Fruit fly (Drosophila melanogaster) whole organism, embryonic: Measurements from ENCODE around the gene CG18581.

Experiments
- Antp ChIP-seq: fragments of 200-800 bp; sonication (Bioruptor generic); optimal IDR thresholded peaks from 3 replicates; lab custom pipeline; 2016; ENCODE audit warnings: missing biosample characterization, missing genetic modification characterization
- CG10654 ChIP-seq: fragments of 200-800 bp; sonication (Bioruptor generic); optimal IDR thresholded peaks from 2 replicates; lab custom pipeline; 2016; ENCODE audit warnings: missing biosample characterization, missing genetic modification characterization
- CG12236 ChIP-seq: fragments of 200-800 bp; sonication (Bioruptor generic); optimal IDR thresholded peaks from 2 replicates; lab custom pipeline; 2016; ENCODE audit warnings: missing biosample characterization, missing genetic modification characterization
- CG12744 ChIP-seq: fragments of 200-800 bp; sonication (Bioruptor generic); optimal IDR thresholded peaks from 2 replicates; lab custom pipeline; 2016; ENCODE audit warnings: missing biosample characterization, missing genetic modification characterization
- CG14667 ChIP-seq: fragments of 200-800 bp; sonication (Bioruptor generic); IDR thresholded peaks from 2 replicates; pipeline ENCODE4 v1.3.6; 2022; ENCODE audit warnings: missing biosample characterization, missing genetic modification characterization
- CG15479 ChIP-seq: fragments of 200-800 bp; sonication (Bioruptor generic); optimal IDR thresholded peaks from 3 replicates; lab custom pipeline; 2019; ENCODE audit warnings: missing biosample characterization, mild to moderate bottlenecking, missing genetic modification characterization, moderate library complexity
- CG1832 ChIP-seq: fragments of 200-800 bp; sonication (Bioruptor generic); optimal IDR thresholded peaks from 2 replicates; lab custom pipeline; 2017; ENCODE audit warnings: missing biosample characterization, mild to moderate bottlenecking, missing genetic modification characterization, inconsistent platforms
- CG2202 ChIP-seq: fragments of 200-800 bp; sonication (Bioruptor generic); optimal IDR thresholded peaks from 2 replicates; lab custom pipeline; 2018; ENCODE audit warnings: missing biosample characterization, mild to moderate bottlenecking, missing genetic modification characterization
- CG2678 ChIP-seq: fragments of 200-800 bp; sonication (Bioruptor generic); optimal IDR thresholded peaks from 3 replicates; lab custom pipeline; 2019; ENCODE audit warnings: missing biosample characterization, mild to moderate bottlenecking, missing genetic modification characterization, moderate library complexity
- CG31388 ChIP-seq: fragments of 200-800 bp; sonication (Bioruptor generic); optimal IDR thresholded peaks from 2 replicates; lab custom pipeline; 2016; ENCODE audit warnings: missing biosample characterization, missing genetic modification characterization
- CG4854 ChIP-seq: fragments of 200-800 bp; sonication (Bioruptor generic); optimal IDR thresholded peaks from 2 replicates; lab custom pipeline; 2016; ENCODE audit warnings: missing biosample characterization, missing genetic modification characterization, inconsistent platforms
- CG6175 ChIP-seq: fragments of 200-800 bp; sonication (Bioruptor generic); IDR thresholded peaks from 3 replicates; pipeline ENCODE4 v1.3.6; 2022; ENCODE audit warnings: missing biosample characterization, missing genetic modification characterization
- CG6791 ChIP-seq: fragments of 200-800 bp; sonication (Bioruptor generic); IDR thresholded peaks from 3 replicates; pipeline ENCODE4 v1.3.6; 2022; ENCODE audit warnings: missing biosample characterization, missing genetic modification characterization; ENCODE audit not compliant: partially characterized antibody
- CG7987 ChIP-seq: fragments of 200-800 bp; sonication (Bioruptor generic); optimal IDR thresholded peaks from 2 replicates; lab custom pipeline; 2018; ENCODE audit warnings: missing biosample characterization, mild to moderate bottlenecking, missing genetic modification characterization, moderate library complexity
- CG8765 ChIP-seq: fragments of 200-800 bp; sonication (Bioruptor generic); IDR thresholded peaks from 2 replicates; pipeline ENCODE4 v1.3.6; 2022; ENCODE audit warnings: missing biosample characterization, missing genetic modification characterization
- CG8924 ChIP-seq: fragments of 200-800 bp; optimal IDR thresholded peaks from 3 replicates; lab custom pipeline; 2019; ENCODE audit warnings: missing biosample characterization, mild to moderate bottlenecking, missing genetic modification characterization, moderate library complexity
- CrebB ChIP-seq: fragments of 200-800 bp; sonication (Bioruptor generic); optimal IDR thresholded peaks from 3 replicates; lab custom pipeline; 2018; ENCODE audit warnings: missing biosample characterization, mild to moderate bottlenecking, missing genetic modification characterization
- D ChIP-seq, 2 experiments: fragments of 200-800 bp in 1 of 2; fragments of >200 bp in 1 of 2; sonication (Bioruptor generic) in 1 of 2; optimal IDR thresholded peaks; 2 replicates in 1 of 2; 3 replicates in 1 of 2; lab custom pipeline; 2017; ENCODE audit warnings: mild to moderate bottlenecking in 1 of 2, missing biosample characterization in 1 of 2, missing genetic modification characterization in 1 of 2, missing genetic modification reagents in 1 of 2
- Dbx ChIP-seq: fragments of 200-800 bp; sonication (Bioruptor generic); IDR thresholded peaks from 3 replicates; pipeline ENCODE4 v1.3.6; 2022; ENCODE audit warnings: missing biosample characterization, missing genetic modification characterization
- Doc3 ChIP-seq: fragments of 200-800 bp; sonication (Bioruptor generic); IDR thresholded peaks from 3 replicates; pipeline ENCODE4 v1.3.6; 2022; ENCODE audit warnings: missing biosample characterization, missing genetic modification characterization; ENCODE audit not compliant: partially characterized antibody
- ERR ChIP-seq: fragments of 200-800 bp; sonication (Bioruptor generic); optimal IDR thresholded peaks from 2 replicates; lab custom pipeline; 2016; ENCODE audit warnings: missing biosample characterization, missing genetic modification characterization
- Ets65A ChIP-seq: fragments of 200-800 bp; sonication (Bioruptor generic); peaks from one replicate; lab custom pipeline; 2016; ENCODE audit warnings: missing biosample characterization, missing genetic modification characterization
- Fer3 ChIP-seq: fragments of 200-800 bp; sonication (Bioruptor generic); optimal IDR thresholded peaks from 2 replicates; lab custom pipeline; 2018; ENCODE audit warnings: missing biosample characterization, mild to moderate bottlenecking, missing genetic modification characterization, moderate library complexity
- H15 ChIP-seq: fragments of 200-800 bp; sonication (Bioruptor generic); IDR thresholded peaks from 3 replicates; pipeline ENCODE4 v1.3.6; 2022; ENCODE audit warnings: missing biosample characterization, missing genetic modification characterization
- HHEX ChIP-seq: fragments of 200-800 bp; sonication (Bioruptor generic); optimal IDR thresholded peaks from 3 replicates; lab custom pipeline; 2017; ENCODE audit warnings: missing biosample characterization, mild to moderate bottlenecking, missing genetic modification characterization, missing genetic modification reagents
- HLH4C ChIP-seq: fragments of 200-800 bp; sonication (Bioruptor generic); IDR thresholded peaks from 3 replicates; pipeline ENCODE4 v1.3.6; 2022; ENCODE audit warnings: missing biosample characterization, missing genetic modification characterization; ENCODE audit not compliant: partially characterized antibody
- HLH54F ChIP-seq: fragments of 200-800 bp; sonication (Bioruptor generic); optimal IDR thresholded peaks from 3 replicates; lab custom pipeline; 2016; ENCODE audit warnings: missing biosample characterization, missing genetic modification characterization
- Hmr ChIP-seq: fragments of 200-800 bp; sonication (Bioruptor generic); optimal IDR thresholded peaks from 3 replicates; lab custom pipeline; 2017; ENCODE audit warnings: mild to moderate bottlenecking, missing biosample characterization, missing genetic modification reagents, missing genetic modification characterization
- Hr39 ChIP-seq: fragments of >200 bp; optimal IDR thresholded peaks from 2 replicates; lab custom pipeline; 2017
- Myb ChIP-seq: fragments of 200-800 bp; sonication (Bioruptor generic); optimal IDR thresholded peaks from 2 replicates; lab custom pipeline; 2016; ENCODE audit warnings: missing biosample characterization, missing genetic modification characterization
- Neu2 ChIP-seq: fragments of 200-800 bp; sonication (Bioruptor generic); optimal IDR thresholded peaks from 3 replicates; lab custom pipeline; 2016; ENCODE audit warnings: missing biosample characterization, missing genetic modification characterization, borderline replicate concordance
- Pdp1 ChIP-seq, 2 experiments: fragments of 200-800 bp; sonication (Bioruptor generic); optimal IDR thresholded peaks; 3 replicates each; lab custom pipeline; 2016; ENCODE audit warnings: missing biosample characterization in 2 of 2, missing genetic modification characterization in 2 of 2, mild to moderate bottlenecking in 1 of 2, moderate library complexity in 1 of 2
- Sin3A ChIP-seq: fragments of >200 bp; optimal IDR thresholded peaks from 2 replicates; lab custom pipeline; 2018
- Six4 ChIP-seq: fragments of 200-800 bp; sonication (Bioruptor generic); optimal IDR thresholded peaks from 2 replicates; lab custom pipeline; 2016; ENCODE audit warnings: missing biosample characterization, missing genetic modification characterization
- Sox100B ChIP-seq: fragments of 200-800 bp; sonication (Bioruptor generic); optimal IDR thresholded peaks from 3 replicates; lab custom pipeline; 2018; ENCODE audit warnings: missing biosample characterization, mild to moderate bottlenecking, missing genetic modification characterization
- YL-1 ChIP-seq: fragments of 200-800 bp; sonication (Bioruptor generic); optimal IDR thresholded peaks from 3 replicates; lab custom pipeline; 2017; ENCODE audit warnings: missing biosample characterization, mild to moderate bottlenecking, missing genetic modification characterization
- br ChIP-seq: fragments of >200 bp; optimal IDR thresholded peaks from 2 replicates; lab custom pipeline; 2017
- bsh ChIP-seq, 2 experiments: fragments of 200-800 bp; sonication (Bioruptor generic); optimal IDR thresholded peaks; 2 replicates each; lab custom pipeline; 2017 to 2018; ENCODE audit warnings: mild to moderate bottlenecking in 2 of 2, missing biosample characterization in 2 of 2, missing genetic modification characterization in 2 of 2, moderate library complexity in 1 of 2
- en ChIP-seq: fragments of 200-800 bp; sonication (Bioruptor generic); optimal IDR thresholded peaks from 2 replicates; lab custom pipeline; 2016; ENCODE audit warnings: missing biosample characterization, missing genetic modification characterization
- gt ChIP-seq: fragments of 200-800 bp; sonication (Bioruptor generic); IDR thresholded peaks from 2 replicates; pipeline ENCODE4 v1.3.6; 2022; ENCODE audit warnings: missing biosample characterization, missing genetic modification characterization
- hbn ChIP-seq: fragments of 200-800 bp; sonication (Bioruptor generic); IDR thresholded peaks from 2 replicates; pipeline ENCODE4 v1.3.6; 2022; ENCODE audit warnings: missing biosample characterization, missing genetic modification characterization; ENCODE audit not compliant: partially characterized antibody
- lbe ChIP-seq: fragments of 200-800 bp; sonication (Bioruptor generic); optimal IDR thresholded peaks from 2 replicates; lab custom pipeline; 2016; ENCODE audit warnings: missing biosample characterization, mild to moderate bottlenecking, missing genetic modification characterization
- lmd ChIP-seq: fragments of 200-800 bp; sonication (Bioruptor generic); IDR thresholded peaks from 2 replicates; pipeline ENCODE4 v1.3.6; 2022; ENCODE audit warnings: missing biosample characterization, missing genetic modification characterization
- pb ChIP-seq: fragments of 200-800 bp; sonication (Bioruptor generic); optimal IDR thresholded peaks from 3 replicates; lab custom pipeline; 2016; ENCODE audit warnings: missing biosample characterization, missing genetic modification characterization
- pros ChIP-seq: fragments of 200-800 bp; sonication (Bioruptor generic); optimal IDR thresholded peaks from 3 replicates; lab custom pipeline; 2019; ENCODE audit warnings: missing biosample characterization, mild to moderate bottlenecking, missing genetic modification characterization, moderate library complexity
- repo ChIP-seq: fragments of 200-800 bp; sonication (Bioruptor generic); optimal IDR thresholded peaks from 2 replicates; lab custom pipeline; 2016; ENCODE audit warnings: missing biosample characterization, missing genetic modification characterization
- ssp ChIP-seq: fragments of 200-800 bp; sonication (Bioruptor generic); IDR thresholded peaks from 2 replicates; pipeline ENCODE4 v1.3.6; 2022; ENCODE audit warnings: missing biosample characterization, missing genetic modification characterization
- stc ChIP-seq: fragments of 200-800 bp; sonication (Bioruptor generic); IDR thresholded peaks from 2 replicates; pipeline ENCODE4 v1.3.6; 2022; ENCODE audit warnings: missing biosample characterization, missing genetic modification characterization
- tap ChIP-seq: fragments of 200-800 bp; optimal IDR thresholded peaks from 3 replicates; lab custom pipeline; 2019; ENCODE audit warnings: missing biosample characterization, mild to moderate bottlenecking, missing genetic modification characterization, moderate library complexity
- zfh2 ChIP-seq: fragments of 200-800 bp; sonication (Bioruptor generic); optimal IDR thresholded peaks from 2 replicates; lab custom pipeline; 2016; ENCODE audit warnings: missing biosample characterization, missing genetic modification characterization

The CG18581 gene

dm6 chr3L:15013957-15014692, 35.9 kb downstream of the CG18581 start, which contains the start of gene Reck (continued):
- TF ChIP-seq Myb (no peak), CG14667 (GFP tag; lab: Robert Waterston, UW) (no peak; the same call in 1 of the 2 replicates), HHEX (GFP tag; lab: Kevin White, UChicago) (peak; percentile 84), CG6175 (GFP tag; lab: Robert Waterston, UW) (peak; percentile 33; the same call in 1 of the 3 replicates), stc (GFP tag; lab: Robert Waterston, UW) (peak; percentile 85), CG6791 (GFP tag; lab: Robert Waterston, UW) (no peak), CG15479 (GFP tag; lab: Kevin White, UChicago) (no peak), Antp (GFP tag; lab: Kevin White, UChicago) (no peak), bsh (GFP tag; optimal IDR thresholded peaks at IDR 0.05; lab: Kevin White, UChicago) (peak; percentile 77 to 89), CG2678 (peak; percentile 87), Six4 (GFP tag; lab: Kevin White, UChicago) (peak; percentile 79), gt (GFP tag; lab: Robert Waterston, UW) (peak; percentile 29; the same call in 1 of the 2 replicates), repo (peak; percentile 6), Pdp1 (GFP tag; optimal IDR thresholded peaks at IDR 0.05; lab: Kevin White, UChicago) (peak; percentile 46 to 81), pb (no peak), HLH4C (no peak), en (GFP tag; lab: Kevin White, UChicago) (peak; percentile 39), Hr39 (lab: Kevin White, UChicago) (no peak), CrebB (tag; lab: Kevin White, UChicago) (peak; percentile 52), lbe (peak; percentile 65), CG10654 (peak; percentile 76), br (lab: Kevin White, UChicago) (no peak), pros (GFP tag; lab: Kevin White, UChicago) (no peak), Sin3A (no peak), Neu2 (no peak), Hmr (peak; percentile 56), Ets65A (GFP tag; lab: Kevin White, UChicago) (peak; percentile 82), CG1832 (GFP tag; lab: Kevin White, UChicago) (no peak), lmd (GFP tag; lab: Robert Waterston, UW) (peak; percentile 69), D (optimal IDR thresholded peaks at IDR 0.05; lab: Kevin White, UChicago) (no peak), D (GFP tag; optimal IDR thresholded peaks at IDR 0.05; lab: Kevin White, UChicago) (peak; percentile 86), CG8924 (tag; lab: Kevin White, UChicago) (peak; percentile 89), CG7987 (GFP tag; lab: Kevin White, UChicago) (peak; percentile 77), CG12744 (GFP tag; lab: Kevin White, UChicago) (no peak), zfh2 (GFP tag; lab: Kevin White, UChicago) (no peak), Fer3 (peak; percentile 79), HLH54F (GFP tag; lab: Kevin White, UChicago) (peak; percentile 7), Dbx (GFP tag; lab: Robert Waterston, UW) (peak; percentile 60; the same call in 2 of the 3 replicates), H15 (GFP tag; lab: Robert Waterston, UW) (peak; percentile 67), Sox100B (GFP tag; lab: Kevin White, UChicago) (peak; percentile 84), hbn (GFP tag; lab: Robert Waterston, UW) (no peak), ERR (no peak), CG12236 (GFP tag; lab: Kevin White, UChicago) (no peak), ssp (GFP tag; lab: Robert Waterston, UW) (peak; percentile 39; the same call in 1 of the 2 replicates), tap (tag; lab: Kevin White, UChicago) (peak; percentile 87), CG31388 (GFP tag; lab: Kevin White, UChicago) (peak; percentile 12), CG8765 (GFP tag; lab: Robert Waterston, UW) (peak; percentile 70), CG2202 (tag; lab: Kevin White, UChicago) (peak; percentile 71), CG4854 (GFP tag; lab: Kevin White, UChicago) (peak; percentile 81), Doc3 (GFP tag; lab: Robert Waterston, UW) (no peak), YL-1 (GFP tag; lab: Kevin White, UChicago) (no peak)
